Fruit fly (Drosophila melanogaster): ENCODE data around the gene Anp.
A peak's percentile ranks its signal among the peaks of the same experiment; 100 is the strongest.

The Anp gene

dm6 chr3R:30222236-30222635 is 12.5 kb downstream of the Anp start (continued):
- TF ChIP-seq CG14050 (GFP tag; IDR thresholded peaks at IDR 0.05) (no peak), CG6689 (GFP tag; IDR thresholded peaks at IDR 0.05) (peak; percentile 52; the same call in 1 of the 2 replicates), lov (optimal IDR thresholded peaks at IDR 0.05) (no peak), lov (GFP tag; IDR thresholded peaks at IDR 0.05) (0 out of 3 replicates have a peak, but pooled peaks have one; percentile 31), stc (GFP tag; IDR thresholded peaks at IDR 0.05) (peak; percentile 43; the same call in 1 of the 2 replicates), CG12104 (GFP tag; optimal IDR thresholded peaks at IDR 0.05) (no peak), grau (tag; optimal IDR thresholded peaks at IDR 0.05) (peak; percentile 18), cad (GFP tag; optimal IDR thresholded peaks at IDR 0.05) (no peak), esg (GFP tag; conservative IDR thresholded peaks at IDR 0.05) (0 out of 2 replicates have a peak, but pooled peaks have one; percentile 18), CG13775 (GFP tag; optimal IDR thresholded peaks at IDR 0.05) (peak; percentile 14), bbx (GFP tag; IDR thresholded peaks at IDR 0.05; ENCODE audit: partially characterized antibody) (no peak), nmo (GFP tag; optimal IDR thresholded peaks at IDR 0.05) (peak; percentile 12), tgo (GFP tag; IDR thresholded peaks at IDR 0.05) (0 out of 3 replicates have a peak, but pooled peaks have one; percentile 16), CG10431 (GFP tag; optimal IDR thresholded peaks at IDR 0.05) (no peak), pzg (GFP tag; optimal IDR thresholded peaks at IDR 0.05) (no peak), sens (GFP tag) (peak; percentile 46), otp (GFP tag; IDR thresholded peaks at IDR 0.05) (0 out of 3 replicates have a peak, but pooled peaks have one; percentile 12), bsh (GFP tag; optimal IDR thresholded peaks at IDR 0.05) (peak in 1 of 2 experiments; percentile 51), CG7556 (GFP tag; optimal IDR thresholded peaks at IDR 0.05) (peak; percentile 19), CG8388 (GFP tag; optimal IDR thresholded peaks at IDR 0.05) (peak; percentile 19), Blimp-1 (GFP tag; optimal IDR thresholded peaks at IDR 0.05) (peak; percentile 18), repo (GFP tag; optimal IDR thresholded peaks at IDR 0.05) (no peak), row (GFP tag; IDR thresholded peaks at IDR 0.05) (peak; percentile 65), Awh (GFP tag; IDR thresholded peaks at IDR 0.05) (no peak), lola (GFP tag; optimal IDR thresholded peaks at IDR 0.05) (peak in 1 of 3 experiments; percentile 34), CG12659 (GFP tag; optimal IDR thresholded peaks at IDR 0.05) (no peak), CG10959 (GFP tag; IDR thresholded peaks at IDR 0.05) (peak; percentile 23; the same call in 1 of the 2 replicates), prd (optimal IDR thresholded peaks at IDR 0.05) (no peak), prd (GFP tag; IDR thresholded peaks at IDR 0.05) (peak; percentile 71; the same call in 2 of the 3 replicates), vvl (GFP tag; IDR thresholded peaks at IDR 0.05) (peak; percentile 46; the same call in 1 of the 2 replicates), tx (GFP tag; optimal IDR thresholded peaks at IDR 0.05) (no peak), pan (optimal IDR thresholded peaks at IDR 0.05) (no peak), pan (GFP tag; optimal IDR thresholded peaks at IDR 0.05 in 1 of 2, IDR thresholded peaks at IDR 0.05 in 1 of 2) (peak in 1 of 2 experiments; percentile 50), CG10979 (tag; optimal IDR thresholded peaks at IDR 0.05) (peak; percentile 57), croc (GFP tag; conservative IDR thresholded peaks at IDR 0.05) (no peak), Hr78 (GFP tag; optimal IDR thresholded peaks at IDR 0.05) (no peak), slou (GFP tag; optimal IDR thresholded peaks at IDR 0.05) (no peak), corto (GFP tag; optimal IDR thresholded peaks at IDR 0.05) (no peak), trem (tag; optimal IDR thresholded peaks at IDR 0.05) (peak; percentile 16), Fer2 (tag; optimal IDR thresholded peaks at IDR 0.05) (no peak), zfh1 (GFP tag; IDR thresholded peaks at IDR 0.05) (peak; percentile 59; the same call in 1 of the 3 replicates), slbo (GFP tag; IDR thresholded peaks at IDR 0.05) (peak; percentile 25; the same call in 1 of the 2 replicates), CG13424 (tag; optimal IDR thresholded peaks at IDR 0.05) (peak; percentile 6), Sry-β (GFP tag; optimal IDR thresholded peaks at IDR 0.05) (peak; percentile 73), nerfin-2 (GFP tag; IDR thresholded peaks at IDR 0.05; ENCODE audit: partially characterized antibody) (no peak), disco-r (GFP tag; optimal IDR thresholded peaks at IDR 0.05) (no peak), bab2 (GFP tag; optimal IDR thresholded peaks at IDR 0.05) (no peak), CG32532 (GFP tag; IDR thresholded peaks at IDR 0.05) (peak; percentile 18; the same call in 1 of the 2 replicates), CG4404 (GFP tag; IDR thresholded peaks at IDR 0.05) (peak; percentile 41; the same call in 1 of the 2 replicates), PHDP (tag; optimal IDR thresholded peaks at IDR 0.05) (peak; percentile 26)
